Fruit fly (Drosophila melanogaster): Measurements from ENCODE around the gene CG10516.

The CG10516 gene

DNA sequence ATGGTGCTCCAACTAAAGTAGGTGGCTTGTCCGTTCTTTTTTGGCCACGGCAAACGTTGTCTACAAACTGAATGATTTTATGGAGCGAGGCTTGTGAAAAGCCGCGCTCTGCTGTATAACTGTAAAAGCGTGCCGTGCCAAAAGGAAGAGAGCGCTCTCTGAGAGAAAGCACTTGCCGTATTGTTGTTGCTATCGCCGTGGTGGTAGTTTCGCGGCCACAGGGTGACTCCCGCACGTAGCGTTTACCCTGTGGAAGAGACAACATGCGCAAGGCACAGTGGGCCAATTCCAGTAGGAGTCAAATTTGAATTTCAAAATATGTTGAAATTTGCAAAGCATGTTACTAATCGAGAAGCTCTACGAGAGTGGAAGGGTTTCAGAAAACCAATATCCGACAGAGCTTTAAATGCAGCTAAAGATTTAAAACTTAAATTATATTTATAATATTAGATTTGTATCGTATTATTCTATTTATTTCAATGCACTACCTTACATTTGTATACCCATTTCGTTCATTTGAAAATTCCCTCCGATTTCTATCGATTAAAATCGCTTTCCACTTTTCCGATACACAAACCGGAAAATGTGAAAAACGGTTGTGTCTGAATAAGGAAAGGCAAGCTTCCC lies 43.1 kb upstream of the CG10516 start, which contains the start of gene sff (continued):
- TF ChIP-seq Dll (GFP tag; IDR thresholded peaks at IDR 0.05; ENCODE audit: partially characterized antibody) (peak; percentile 69; the same call in 3 of the 4 replicates), CG10209 (GFP tag; optimal IDR thresholded peaks at IDR 0.05) (peak; percentile 89), TFAM (GFP tag; optimal IDR thresholded peaks at IDR 0.05) (peak; percentile 13), Asciz (GFP tag; optimal IDR thresholded peaks at IDR 0.05) (peak; percentile 84), Atf-2 (GFP tag; optimal IDR thresholded peaks at IDR 0.05) (peak; percentile 52), slou (GFP tag; optimal IDR thresholded peaks at IDR 0.05) (peak; percentile 51), dm (GFP tag; optimal IDR thresholded peaks at IDR 0.05) (peak; percentile 50), CG11504 (tag; optimal IDR thresholded peaks at IDR 0.05) (peak; percentile 87), CG14014 (GFP tag; IDR thresholded peaks at IDR 0.05) (peak; percentile 81), CG17186 (GFP tag; optimal IDR thresholded peaks at IDR 0.05) (peak; percentile 63), btn (GFP tag; optimal IDR thresholded peaks at IDR 0.05) (peak; percentile 36), CG5245 (GFP tag; optimal IDR thresholded peaks at IDR 0.05) (peak; percentile 80), CG6791 (GFP tag; IDR thresholded peaks at IDR 0.05; ENCODE audit: partially characterized antibody) (peak; percentile 37; the same call in 1 of the 3 replicates), usp (GFP tag; optimal IDR thresholded peaks at IDR 0.05) (no peak), stc (GFP tag; IDR thresholded peaks at IDR 0.05) (peak; percentile 85), CG11560 (tag; IDR thresholded peaks at IDR 0.05) (peak; percentile 79), CG8290 (GFP tag; optimal IDR thresholded peaks at IDR 0.05) (peak; percentile 65), CG8290 (tag; optimal IDR thresholded peaks at IDR 0.05) (peak; percentile 65 to 74), Dip2 (GFP tag; IDR thresholded peaks at IDR 0.05) (no peak), Sox102F (GFP tag; optimal IDR thresholded peaks at IDR 0.05) (peak; percentile 88), CG34376 (GFP tag; optimal IDR thresholded peaks at IDR 0.05) (peak; percentile 80), sens (GFP tag) (peak; percentile 95), Dfd (GFP tag; optimal IDR thresholded peaks at IDR 0.05) (no peak), bowl (GFP tag; IDR thresholded peaks at IDR 0.05) (0 out of 2 replicates have a peak, but pooled peaks have one; percentile 51), sd (tag; optimal IDR thresholded peaks at IDR 0.05) (peak; percentile 52), jigr1 (GFP tag; IDR thresholded peaks at IDR 0.05) (peak; percentile 76; the same call in 2 of the 3 replicates), luna (GFP tag; optimal IDR thresholded peaks at IDR 0.05) (peak; percentile 19), HLH4C (GFP tag; IDR thresholded peaks at IDR 0.05; ENCODE audit: partially characterized antibody) (no peak), bbx (GFP tag; IDR thresholded peaks at IDR 0.05; ENCODE audit: partially characterized antibody) (0 out of 2 replicates have a peak, but pooled peaks have one; percentile 46), p53 (GFP tag; optimal IDR thresholded peaks at IDR 0.05) (no peak), CG8944 (GFP tag; optimal IDR thresholded peaks at IDR 0.05) (peak; percentile 63), disco-r (GFP tag; optimal IDR thresholded peaks at IDR 0.05) (peak; percentile 40), CG4617 (GFP tag; optimal IDR thresholded peaks at IDR 0.05; ENCODE audit: borderline replicate concordance) (peak; percentile 68), trem (tag; optimal IDR thresholded peaks at IDR 0.05) (peak; percentile 87), zen (tag; optimal IDR thresholded peaks at IDR 0.05) (peak; percentile 88), HLHmδ (GFP tag; optimal IDR thresholded peaks at IDR 0.05) (peak; percentile 85), Fer1 (GFP tag; optimal IDR thresholded peaks at IDR 0.05) (peak; percentile 90), CG1024 (GFP tag; IDR thresholded peaks at IDR 0.05) (peak; percentile 82), fd64A (GFP tag; optimal IDR thresholded peaks at IDR 0.05) (peak; percentile 77), CG7928 (GFP tag; optimal IDR thresholded peaks at IDR 0.05) (peak; percentile 49), CG3407 (GFP tag; optimal IDR thresholded peaks at IDR 0.05) (peak; percentile 83), pzg (GFP tag; optimal IDR thresholded peaks at IDR 0.05) (peak; percentile 36), ken (GFP tag; IDR thresholded peaks at IDR 0.05) (peak; percentile 91), CG14050 (GFP tag; IDR thresholded peaks at IDR 0.05) (peak; percentile 84), odd (GFP tag; optimal IDR thresholded peaks at IDR 0.05) (peak; percentile 75), Ssrp (tag; optimal IDR thresholded peaks at IDR 0.05) (peak; percentile 92), repo (GFP tag; optimal IDR thresholded peaks at IDR 0.05) (peak; percentile 49), fru (optimal IDR thresholded peaks at IDR 0.05) (no peak), CG17912 (GFP tag; optimal IDR thresholded peaks at IDR 0.05) (peak; percentile 37), Opbp (GFP tag; IDR thresholded peaks at IDR 0.05; ENCODE audit: partially characterized antibody) (no peak)

All from whole organism, embryonic.